Worm (Caenorhabditis elegans) whole organism, L2 larva: ENCODE data around the gene cka-1.
"Not testable (repeated sequence)": the region's sequence is repeated elsewhere in the genome, so short reads cannot be mapped to it uniquely, and the experiment has no call there.

ENCODE experiments used
- C34F6.9 ChIP-seq: fragments of 150-350 bp; optimal IDR thresholded peaks from 2 replicates; lab custom pipeline; 2014; ENCODE audit warnings: missing biosample characterization, missing genetic modification characterization
- ama-1 ChIP-seq: fragments of 150-350 bp; optimal IDR thresholded peaks from 2 replicates; lab custom pipeline; 2018; ENCODE audit warnings: inconsistent platforms
- ceh-82 ChIP-seq: fragments of 150-350 bp; optimal IDR thresholded peaks from 2 replicates; lab custom pipeline; 2014; ENCODE audit warnings: missing biosample characterization, missing genetic modification characterization
- dmd-4 ChIP-seq: sonication (generic microtip); optimal IDR thresholded peaks from 2 replicates; lab custom pipeline; 2017; ENCODE audit warnings: missing biosample characterization, missing genetic modification characterization
- elt-3 ChIP-seq: sonication (generic microtip); optimal IDR thresholded peaks from 2 replicates; lab custom pipeline; 2017; ENCODE audit warnings: missing biosample characterization, missing genetic modification characterization
- fos-1 ChIP-seq: fragments of 150-350 bp; optimal IDR thresholded peaks from 2 replicates; lab custom pipeline; 2014; ENCODE audit warnings: missing biosample characterization, missing genetic modification characterization
- nhr-10 ChIP-seq: sonication (generic microtip); optimal IDR thresholded peaks from 2 replicates; lab custom pipeline; 2017; ENCODE audit warnings: missing biosample characterization, missing genetic modification characterization
- nhr-237 ChIP-seq: fragments of 150-350 bp; optimal IDR thresholded peaks from 2 replicates; lab custom pipeline; 2014; ENCODE audit warnings: missing biosample characterization, missing genetic modification characterization
- nhr-25 ChIP-seq: fragments of 150-350 bp; sonication (generic microtip); optimal IDR thresholded peaks from 3 replicates; lab custom pipeline; 2014; ENCODE audit warnings: missing biosample characterization, missing genetic modification characterization
- nhr-77 ChIP-seq: fragments of 150-350 bp; optimal IDR thresholded peaks from 2 replicates; lab custom pipeline; 2014; ENCODE audit warnings: missing biosample characterization, missing genetic modification characterization
- peb-1 ChIP-seq: fragments of 150-350 bp; optimal IDR thresholded peaks from 2 replicates; lab custom pipeline; 2014; ENCODE audit warnings: missing biosample characterization, missing genetic modification characterization
- sma-9 ChIP-seq, 2 experiments: fragments of 150-350 bp in 1 of 2; sonication (generic microtip) in 1 of 2; optimal IDR thresholded peaks; 2 replicates each; lab custom pipeline; 2014 to 2016; ENCODE audit warnings: missing genetic modification characterization in 2 of 2, mild to moderate bottlenecking in 1 of 2, missing biosample characterization in 1 of 2, missing compliant biosample characterization in 1 of 2, missing genetic modification reagents in 1 of 2, moderate library complexity in 1 of 2
- snpc-4 ChIP-seq: fragments of 150-350 bp; optimal IDR thresholded peaks from 2 replicates; lab custom pipeline; 2014; ENCODE audit warnings: missing biosample characterization, missing genetic modification characterization
- unc-39 ChIP-seq: fragments of 150-350 bp; optimal IDR thresholded peaks from 2 replicates; lab custom pipeline; 2014; ENCODE audit warnings: missing biosample characterization, missing genetic modification characterization

cka-1 gene

ce11 chrIV:9688715-9689114 lies 48.7 kb downstream of the cka-1 start, which contains the start of gene msp-76:
Gene msp-76 (plus strand): TSS chrIV:9689015.
- not testable (repeated sequence) for TF ChIP-seq ceh-82, elt-3, C34F6.9 (tag; lab: Kevin White, UChicago)

ce11 chrIV:9683433-9683832 lies 54.0 kb downstream of the cka-1 start, which contains the start of the genes htas-1 and ZK1251.3:
Gene htas-1 (minus strand): TSS chrIV:9683533.
Gene ZK1251.3 (plus strand): TSS chrIV:9683658.
- no peak for TF ChIP-seq nhr-237 (tag; lab: Kevin White, UChicago)
- TF ChIP-seq ama-1 (lab: Kevin White, UChicago) = no peak

ce11 chrIV:9682514-9682913 lies 54.9 kb downstream of the cka-1 start, which contains the start of gene ins-7:
Gene ins-7 (minus strand): TSS chrIV:9682845.
- TF ChIP-seq nhr-77 (tag; lab: Kevin White, UChicago) = no peak
- TF ChIP-seq peb-1 (tag; lab: Kevin White, UChicago) = no peak
- no peak for TF ChIP-seq snpc-4 (tag; lab: Kevin White, UChicago)
- TF ChIP-seq fos-1 (tag; lab: Kevin White, UChicago) = peak; percentile 65
- no peak for TF ChIP-seq nhr-25
- no peak for TF ChIP-seq dmd-4
- TF ChIP-seq nhr-237 (tag; lab: Kevin White, UChicago) = no peak
- peak; percentile 21 for TF ChIP-seq sma-9 (GFP tag; optimal IDR thresholded peaks at IDR 0.05; lab: Kevin White, UChicago)
- TF ChIP-seq sma-9 (tag; optimal IDR thresholded peaks at IDR 0.05; lab: Kevin White, UChicago) = no peak
- TF ChIP-seq nhr-10 (tag; lab: Kevin White, UChicago) = no peak
- TF ChIP-seq unc-39 (tag; lab: Kevin White, UChicago) = no peak
